Fruit fly (Drosophila melanogaster): ENCODE results near the gene Ptth.
A peak's percentile ranks its signal among the peaks of the same experiment; 100 is the strongest.

Gene Ptth

DNA sequence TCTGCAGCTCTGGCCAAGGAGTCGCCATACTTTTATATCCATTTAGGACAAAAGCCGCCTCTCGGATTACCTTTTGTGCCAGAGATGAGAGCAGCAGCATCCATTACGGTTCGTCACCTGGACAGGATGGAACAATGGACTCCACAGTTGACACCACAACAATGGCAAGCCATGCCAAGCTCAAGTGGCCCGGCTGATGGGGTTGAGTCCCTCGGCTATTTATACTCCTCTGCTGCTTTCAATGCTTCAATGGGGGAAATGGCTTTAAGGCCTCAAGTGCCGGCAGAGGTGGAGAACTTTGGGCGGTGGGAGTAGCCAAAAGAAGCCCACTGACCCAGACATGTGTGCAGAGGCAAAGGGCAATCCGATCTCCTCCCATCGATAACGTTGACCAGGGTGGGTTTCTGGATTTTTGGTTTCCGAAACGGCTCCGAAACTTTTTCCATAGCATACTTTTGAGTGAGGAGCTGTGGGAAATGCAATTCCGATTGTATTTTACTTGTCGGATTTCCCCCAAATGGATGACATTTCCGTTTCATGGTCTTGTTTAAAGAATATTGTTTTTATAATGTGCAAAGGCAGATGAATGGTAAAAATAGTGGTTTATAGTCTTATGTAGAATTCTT, at the start of gene Ptth:
Gene Ptth (minus strand): TSS at position 338 of the 626 bp plus-strand sequence.
- TF ChIP-seq toe (GFP tag; optimal IDR thresholded peaks at IDR 0.05) (no peak), Hr96 (GFP tag; optimal IDR thresholded peaks at IDR 0.05) (no peak), CG7045 (GFP tag; optimal IDR thresholded peaks at IDR 0.05) (no peak), bab1 (GFP tag; optimal IDR thresholded peaks at IDR 0.05) (peak; percentile 10)

- TF ChIP-seq toe (GFP tag; optimal IDR thresholded peaks at IDR 0.05) (no peak), CG7045 (GFP tag; optimal IDR thresholded peaks at IDR 0.05) (no peak), Mnt (GFP tag; optimal IDR thresholded peaks at IDR 0.05) (no peak), bab1 (GFP tag; optimal IDR thresholded peaks at IDR 0.05) (no peak), CG5204 (GFP tag; optimal IDR thresholded peaks at IDR 0.05) (no peak), CG33017 (tag; optimal IDR thresholded peaks at IDR 0.05) (no peak), tj (GFP tag; optimal IDR thresholded peaks at IDR 0.05) (no peak), cic (GFP tag; optimal IDR thresholded peaks at IDR 0.05) (no peak), CG12768 (GFP tag; optimal IDR thresholded peaks at IDR 0.05) (no peak), Hr96 (GFP tag; optimal IDR thresholded peaks at IDR 0.05) (no peak), CG7101 (tag; optimal IDR thresholded peaks at IDR 0.05) (no peak), CG1620 (GFP tag; optimal IDR thresholded peaks at IDR 0.05) (no peak), cnc (optimal IDR thresholded peaks at IDR 0.05) (no peak), CG14711 (tag; optimal IDR thresholded peaks at IDR 0.05) (no peak), CG11617 (GFP tag; optimal IDR thresholded peaks at IDR 0.05) (no peak), pad (GFP tag; optimal IDR thresholded peaks at IDR 0.05) (no peak)
Observed at dm6 chr2L:625352-625751, 48.7 kb upstream of the Ptth start, which contains the start of gene CG2839. TSS of gene CG2839 (plus strand) at chr2L:625652.

- TF ChIP-seq Mnt (GFP tag; optimal IDR thresholded peaks at IDR 0.05), result no peak
- no peak for TF ChIP-seq CG33017 (tag; optimal IDR thresholded peaks at IDR 0.05)
- no peak for TF ChIP-seq tj (GFP tag; optimal IDR thresholded peaks at IDR 0.05)
- no peak for TF ChIP-seq cic (GFP tag; optimal IDR thresholded peaks at IDR 0.05)
- TF ChIP-seq ovo (GFP tag; optimal IDR thresholded peaks at IDR 0.05), result no peak
- TF ChIP-seq CG5204 (GFP tag; optimal IDR thresholded peaks at IDR 0.05), result no peak
Observed at dm6 chr2L:624317-624716, 47.6 kb upstream of the Ptth start, which contains the start of gene lectin-21Ca. TSS of gene lectin-21Ca (plus strand) at chr2L:624617.

- TF ChIP-seq CG12768 (GFP tag; optimal IDR thresholded peaks at IDR 0.05), result no peak
- TF ChIP-seq CG7101 (tag; optimal IDR thresholded peaks at IDR 0.05), result no peak
- no peak for TF ChIP-seq cic (GFP tag; optimal IDR thresholded peaks at IDR 0.05)
- no peak for TF ChIP-seq bab1 (GFP tag; optimal IDR thresholded peaks at IDR 0.05)
- TF ChIP-seq Hr96 (GFP tag; optimal IDR thresholded peaks at IDR 0.05), result no peak
- no peak for TF ChIP-seq CG1620 (GFP tag; optimal IDR thresholded peaks at IDR 0.05)
- no peak for TF ChIP-seq CG11617 (GFP tag; optimal IDR thresholded peaks at IDR 0.05)
- no peak for TF ChIP-seq Mnt (GFP tag; optimal IDR thresholded peaks at IDR 0.05)
- TF ChIP-seq Crg-1 (GFP tag; optimal IDR thresholded peaks at IDR 0.05), result no peak
- no peak for TF ChIP-seq toe (GFP tag; optimal IDR thresholded peaks at IDR 0.05)
- TF ChIP-seq kay (GFP tag; ENCODE audit: borderline replicate concordance), result no peak
- TF ChIP-seq CG33017 (tag; optimal IDR thresholded peaks at IDR 0.05), result no peak
- TF ChIP-seq CG7045 (GFP tag; optimal IDR thresholded peaks at IDR 0.05), result no peak
Observed at dm6 chr2L:623210-623873, 46.6 kb upstream of the Ptth start.

- TF ChIP-seq ovo (GFP tag; optimal IDR thresholded peaks at IDR 0.05), result no peak
Observed at dm6 chr2L:621101-621500, 44.4 kb upstream of the Ptth start, which contains the start of gene lectin-21Cb. TSS of gene lectin-21Cb (minus strand) at chr2L:621201.

DNA sequence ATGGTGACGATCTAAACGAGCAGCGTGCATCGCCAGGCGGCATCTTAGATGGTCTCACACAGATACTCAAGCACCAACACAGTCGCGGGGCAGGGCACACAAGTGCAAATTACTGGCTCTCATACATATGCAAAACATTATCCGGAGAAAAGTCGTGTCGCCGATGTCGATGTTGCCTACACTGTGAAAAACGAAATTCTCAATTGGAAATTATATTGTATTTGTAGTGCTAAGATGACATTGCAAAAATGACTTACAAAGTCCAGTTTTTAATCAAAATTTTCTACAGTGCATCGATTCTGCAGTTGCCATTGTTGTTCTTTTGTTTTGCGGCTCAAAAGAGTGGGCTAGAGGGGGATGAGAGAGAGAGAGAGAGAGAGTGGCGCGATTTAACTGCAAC, 43.0 kb upstream of the Ptth start:
- TF ChIP-seq CG7045 (GFP tag; optimal IDR thresholded peaks at IDR 0.05) (no peak), tj (GFP tag; optimal IDR thresholded peaks at IDR 0.05) (no peak), Crg-1 (GFP tag; optimal IDR thresholded peaks at IDR 0.05) (no peak), CG7101 (tag; optimal IDR thresholded peaks at IDR 0.05) (no peak), Clk (GFP tag; optimal IDR thresholded peaks at IDR 0.05) (no peak), pad (GFP tag; optimal IDR thresholded peaks at IDR 0.05) (no peak), cnc (optimal IDR thresholded peaks at IDR 0.05) (no peak), bab1 (GFP tag; optimal IDR thresholded peaks at IDR 0.05) (no peak), Mnt (GFP tag; optimal IDR thresholded peaks at IDR 0.05) (no peak), CG12768 (GFP tag; optimal IDR thresholded peaks at IDR 0.05) (no peak)

DNA sequence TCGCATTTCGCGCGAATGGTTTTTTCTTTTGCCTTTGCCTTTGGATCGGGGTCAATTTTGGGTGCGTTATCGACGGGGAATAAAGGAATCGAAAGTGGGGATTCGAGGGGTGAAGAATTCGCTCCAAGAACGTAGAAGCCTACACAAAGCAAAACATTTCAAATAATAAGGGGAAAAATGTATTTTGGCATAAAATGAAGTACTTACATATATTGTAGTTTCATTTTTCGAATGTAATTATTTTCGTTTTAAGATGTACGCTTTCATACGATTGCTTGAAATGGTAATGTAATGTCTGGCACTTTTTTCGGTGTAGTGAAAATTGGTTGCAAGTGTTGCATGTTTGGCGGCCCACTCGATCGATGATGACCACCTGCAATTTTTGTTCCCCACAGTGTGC, 38.3 kb upstream of the Ptth start:
- TF ChIP-seq CG14711 (tag; optimal IDR thresholded peaks at IDR 0.05) (no peak), toe (GFP tag; optimal IDR thresholded peaks at IDR 0.05) (no peak), bab1 (GFP tag; optimal IDR thresholded peaks at IDR 0.05) (no peak), Mnt (GFP tag; optimal IDR thresholded peaks at IDR 0.05) (no peak), CG5204 (GFP tag; optimal IDR thresholded peaks at IDR 0.05) (no peak), Crg-1 (GFP tag; optimal IDR thresholded peaks at IDR 0.05) (no peak), Hr96 (GFP tag; optimal IDR thresholded peaks at IDR 0.05) (no peak), Clk (GFP tag; optimal IDR thresholded peaks at IDR 0.05) (no peak), CG11617 (GFP tag; optimal IDR thresholded peaks at IDR 0.05) (no peak), CG33017 (tag; optimal IDR thresholded peaks at IDR 0.05) (no peak), CG7045 (GFP tag; optimal IDR thresholded peaks at IDR 0.05) (no peak), ovo (GFP tag; optimal IDR thresholded peaks at IDR 0.05) (no peak), cnc (optimal IDR thresholded peaks at IDR 0.05) (no peak), cic (GFP tag; optimal IDR thresholded peaks at IDR 0.05) (no peak), kay (GFP tag; ENCODE audit: borderline replicate concordance) (no peak), CG12768 (GFP tag; optimal IDR thresholded peaks at IDR 0.05) (no peak), CG7101 (tag; optimal IDR thresholded peaks at IDR 0.05) (no peak), pad (GFP tag; optimal IDR thresholded peaks at IDR 0.05) (no peak), tj (GFP tag; optimal IDR thresholded peaks at IDR 0.05) (no peak)

All from whole organism, adult.